Worm (Caenorhabditis elegans) whole organism, young adult: ENCODE data around the gene F13A2.3.

ENCODE experiments used
- F37B4.10 ChIP-seq: fragments of 200-800 bp; sonication (Bioruptor generic); IDR thresholded peaks from 2 replicates; pipeline ENCODE4 v1.3.6; 2022; ENCODE audit warnings: missing genetic modification characterization, missing compliant biosample characterization
- T07F8.4 ChIP-seq: sonication (generic microtip); optimal IDR thresholded peaks from 2 replicates; lab custom pipeline; 2016; ENCODE audit warnings: mild to moderate bottlenecking, missing genetic modification characterization, moderate library complexity, missing compliant biosample characterization
- athp-1 ChIP-seq: sonication (generic microtip); optimal IDR thresholded peaks from 2 replicates; lab custom pipeline; 2017; ENCODE audit warnings: mild to moderate bottlenecking, missing genetic modification characterization, missing compliant biosample characterization
- ceh-58 ChIP-seq: fragments of 200-800 bp; sonication (Bioruptor generic); IDR thresholded peaks from 2 replicates; pipeline ENCODE4 v1.3.6; 2022; ENCODE audit warnings: missing genetic modification characterization, missing compliant biosample characterization
- die-1 ChIP-seq: sonication (generic microtip); optimal IDR thresholded peaks from 2 replicates; lab custom pipeline; 2016; ENCODE audit warnings: missing genotype, mild to moderate bottlenecking, missing genetic modification characterization, missing compliant biosample characterization

DNA sequence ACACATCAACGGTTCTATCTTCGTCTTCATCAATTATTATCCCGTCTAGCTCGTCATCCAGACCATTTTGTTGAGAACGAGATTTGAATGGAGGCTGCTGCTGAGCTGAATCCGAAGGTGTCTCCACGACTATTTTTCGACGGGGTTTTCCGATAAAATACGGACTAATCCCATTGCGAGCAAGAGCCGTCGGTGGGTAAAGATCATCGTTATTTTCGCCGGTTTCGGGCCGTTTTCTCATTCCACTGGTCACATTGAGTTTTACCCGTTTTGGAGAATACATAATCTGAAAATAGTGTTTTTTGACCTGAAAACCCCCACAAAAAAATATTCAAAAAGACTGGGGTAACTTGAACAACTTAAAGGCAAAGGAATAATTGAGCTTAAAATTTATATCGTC lies 50.4 kb downstream of the F13A2.3 start, which contains the start of gene figl-1:
- no peak for TF ChIP-seq F37B4.10
- TF ChIP-seq T07F8.4 (tag; lab: Kevin White, UChicago): no peak
- TF ChIP-seq athp-1: peak; percentile 10
- TF ChIP-seq die-1 (tag; lab: Kevin White, UChicago): no peak
- no peak for TF ChIP-seq ceh-58 (GFP tag; lab: Robert Waterston, UW)
